Fruit fly (Drosophila melanogaster) whole organism, embryonic: ENCODE measurements around the gene GatB.

ENCODE experiments used
- Abd-B ChIP-seq: fragments of 200-800 bp; sonication (Bioruptor generic); optimal IDR thresholded peaks from 2 replicates; lab custom pipeline; 2018; ENCODE audit warnings: missing biosample characterization, mild to moderate bottlenecking, missing genetic modification characterization, moderate library complexity
- Atf6 ChIP-seq: fragments of 200-800 bp; sonication (Bioruptor generic); IDR thresholded peaks from 2 replicates; pipeline ENCODE4 v1.3.6; 2022; ENCODE audit warnings: missing biosample characterization, missing genetic modification characterization
- CG18764 ChIP-seq: fragments of 200-800 bp; sonication (Bioruptor generic); optimal IDR thresholded peaks from 3 replicates; lab custom pipeline; 2016; ENCODE audit warnings: missing biosample characterization, missing genetic modification characterization
- CG6854 ChIP-seq: fragments of 200-800 bp; sonication (Bioruptor generic); optimal IDR thresholded peaks from 3 replicates; lab custom pipeline; 2017; ENCODE audit warnings: missing biosample characterization, mild to moderate bottlenecking, missing genetic modification characterization
- Dll ChIP-seq: fragments of 200-800 bp; sonication (Bioruptor generic); IDR thresholded peaks from 4 replicates; pipeline ENCODE4 v1.3.6; 2022; ENCODE audit warnings: missing biosample characterization, missing genetic modification characterization; ENCODE audit not compliant: partially characterized antibody
- HLHmδ ChIP-seq: fragments of 200-800 bp; sonication (Bioruptor generic); optimal IDR thresholded peaks from 2 replicates; lab custom pipeline; 2018; ENCODE audit warnings: missing biosample characterization, mild to moderate bottlenecking, missing genetic modification characterization, moderate library complexity
- fru ChIP-seq: fragments of >200 bp; optimal IDR thresholded peaks from 2 replicates; lab custom pipeline; 2017
- her ChIP-seq: fragments of 200-800 bp; sonication (Bioruptor generic); optimal IDR thresholded peaks from 2 replicates; lab custom pipeline; 2016; ENCODE audit warnings: missing biosample characterization, missing genetic modification characterization
- nau ChIP-seq: fragments of 200-800 bp; sonication (Bioruptor generic); optimal IDR thresholded peaks from 3 replicates; lab custom pipeline; 2017; ENCODE audit warnings: missing biosample characterization, mild to moderate bottlenecking, missing genetic modification characterization, missing genetic modification reagents
- pho ChIP-seq: fragments of 200-800 bp; sonication (Bioruptor generic); optimal IDR thresholded peaks from 2 replicates; lab custom pipeline; 2016; ENCODE audit warnings: missing biosample characterization, missing genetic modification characterization

DNA sequence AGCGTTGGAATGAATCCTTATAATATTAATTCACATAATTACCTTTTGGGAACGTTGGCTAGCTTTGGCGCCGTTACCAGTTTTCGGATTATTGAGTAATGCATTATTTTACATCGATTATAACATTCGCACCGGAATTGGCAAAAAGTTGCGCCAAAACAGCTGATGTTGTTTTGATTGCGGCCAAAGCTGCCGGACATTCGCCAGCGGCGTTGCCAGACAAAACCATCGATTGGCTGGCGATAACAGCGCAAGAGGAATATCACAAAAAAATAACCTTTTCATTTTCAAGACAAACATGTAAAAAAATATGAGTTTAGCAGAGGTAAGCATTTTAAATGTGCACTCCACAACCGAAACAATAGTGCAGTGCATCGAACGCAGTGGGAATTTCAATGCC is at the start of gene GatB, which contains the start of gene Tsc1:
- TF ChIP-seq nau (GFP tag; lab: Kevin White, UChicago) = no peak
- no peak for TF ChIP-seq CG18764 (GFP tag; lab: Kevin White, UChicago)
- TF ChIP-seq HLHmδ = no peak
- TF ChIP-seq pho (GFP tag; lab: Kevin White, UChicago) = no peak
- TF ChIP-seq Abd-B (GFP tag; lab: Kevin White, UChicago) = no peak
- no peak for TF ChIP-seq her
- no peak for TF ChIP-seq Atf6 (GFP tag; lab: Robert Waterston, UW)
- 0 out of 4 replicates have a peak, but pooled peaks have one; percentile 26 for TF ChIP-seq Dll (GFP tag; lab: Robert Waterston, UW)
- TF ChIP-seq CG6854 (GFP tag; lab: Kevin White, UChicago) = no peak
- no peak for TF ChIP-seq fru (lab: Kevin White, UChicago)
